Worm (Caenorhabditis elegans): ENCODE data around the gene fbxc-55.
"Not testable (repeated sequence)": the region's sequence is repeated elsewhere in the genome, so short reads cannot be mapped to it uniquely, and the experiment has no call there.

fbxc-55 gene

DNA sequence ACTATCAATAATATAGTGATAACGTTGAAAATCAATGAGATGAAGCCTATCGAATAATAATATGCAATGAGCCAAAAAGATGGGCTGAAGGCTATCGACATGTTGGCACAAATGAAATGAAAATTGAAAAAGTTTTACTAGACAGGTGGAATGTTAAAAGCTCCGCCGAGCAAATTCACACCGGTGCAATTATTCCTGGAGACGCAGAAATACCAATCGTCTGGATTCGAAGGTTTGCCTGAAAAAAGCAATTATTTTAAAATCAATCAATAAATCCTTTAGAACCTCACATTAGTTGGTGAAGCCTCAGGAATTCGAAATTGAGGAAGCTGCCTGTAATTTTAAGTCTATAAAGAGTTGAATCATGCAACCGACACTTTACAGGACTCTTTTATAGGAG lies 15.6 kb downstream of the fbxc-55 start, which contains the start of gene sri-32:
TSS of gene sri-32 (minus strand) at position 101 of the 400 bp plus-strand sequence.
- TF ChIP-seq nhr-23 (tag; optimal IDR thresholded peaks at IDR 0.05) = no peak
- TF ChIP-seq nhr-11 (tag; optimal IDR thresholded peaks at IDR 0.05) = no peak
- no peak for TF ChIP-seq egl-27 (tag; optimal IDR thresholded peaks at IDR 0.05)
- TF ChIP-seq nhr-76 (tag; optimal IDR thresholded peaks at IDR 0.05) = no peak
- TF ChIP-seq elt-1 (tag; optimal IDR thresholded peaks at IDR 0.05) = no peak
- no peak for TF ChIP-seq ztf-4 (tag; optimal IDR thresholded peaks at IDR 0.05)
- TF ChIP-seq lin-39 (tag; optimal IDR thresholded peaks at IDR 0.05) = no peak
- no peak for TF ChIP-seq egl-5 (tag; optimal IDR thresholded peaks at IDR 0.05)
- no peak for TF ChIP-seq nhr-25 (tag; optimal IDR thresholded peaks at IDR 0.05)
- TF ChIP-seq nhr-237 (tag; optimal IDR thresholded peaks at IDR 0.05) = no peak

ce11 chrII:3151615-3152014 lies 18.4 kb downstream of the fbxc-55 start, which contains the start of the genes T10D4.14 and T10D4.19:
TSS of gene T10D4.14 (minus strand) at chrII:3151715.
TSS of gene T10D4.19 (plus strand) at chrII:3151918.
- TF ChIP-seq nhr-28 (tag; optimal IDR thresholded peaks at IDR 0.05) (no peak), egl-5 (tag; optimal IDR thresholded peaks at IDR 0.05) (no peak)

- TF ChIP-seq zag-1 (tag; optimal IDR thresholded peaks at IDR 0.05) (no peak), eor-1 (tag; optimal IDR thresholded peaks at IDR 0.05) (no peak), elt-3 (tag; optimal IDR thresholded peaks at IDR 0.05) (no peak), fos-1 (tag; optimal IDR thresholded peaks at IDR 0.05) (no peak), lsy-12 (tag; optimal IDR thresholded peaks at IDR 0.05) (no peak), hmg-11 (tag; optimal IDR thresholded peaks at IDR 0.05) (no peak), daf-12 (tag; optimal IDR thresholded peaks at IDR 0.05) (no peak), tbx-2 (tag; optimal IDR thresholded peaks at IDR 0.05) (no peak), nhr-76 (tag; optimal IDR thresholded peaks at IDR 0.05) (no peak)
These were observed 20.3 kb downstream of the fbxc-55 start, which contains the start of the genes T10D4.11 and T10D4.1 for ce11 chrII:3149521-3150190. TSS of gene T10D4.11 (minus strand) at chrII:3149621. TSS of gene T10D4.1 (plus strand) at chrII:3150140.

DNA sequence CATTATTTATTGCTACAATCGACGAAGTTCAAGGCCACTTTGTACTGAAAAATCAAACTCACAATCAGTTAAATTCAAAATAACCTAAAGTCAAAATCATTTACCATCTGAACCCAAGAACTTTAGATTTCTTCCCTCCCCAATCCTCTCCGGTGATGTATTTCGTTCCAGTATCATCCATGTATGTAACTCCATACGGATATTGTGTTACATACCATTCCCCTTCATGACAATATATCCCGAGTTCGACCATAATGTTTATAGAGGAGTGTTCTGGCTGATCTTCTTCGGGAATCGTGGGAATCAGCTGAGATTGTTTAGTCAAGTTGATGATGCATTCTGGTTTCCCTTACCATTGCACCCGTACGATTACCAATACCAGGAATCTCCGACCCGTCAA lies 21.6 kb downstream of the fbxc-55 start:
- TF ChIP-seq nhr-11 (tag; optimal IDR thresholded peaks at IDR 0.05) = no peak
- no peak for TF ChIP-seq fos-1 (tag; optimal IDR thresholded peaks at IDR 0.05)
- TF ChIP-seq ceh-28 (tag; optimal IDR thresholded peaks at IDR 0.05) = no peak
- no peak for TF ChIP-seq hmg-11 (tag; optimal IDR thresholded peaks at IDR 0.05)
- TF ChIP-seq nhr-28 (tag; optimal IDR thresholded peaks at IDR 0.05) = no peak
- TF ChIP-seq pha-4 (tag; optimal IDR thresholded peaks at IDR 0.05) = no peak
- no peak for TF ChIP-seq unc-62 (GFP tag; optimal IDR thresholded peaks at IDR 0.05)
- TF ChIP-seq mml-1 (tag; optimal IDR thresholded peaks at IDR 0.05) = no peak

ce11 chrII:3145842-3146241 lies 24.1 kb downstream of the fbxc-55 start, which contains the start of gene T10D4.15:
TSS of gene T10D4.15 (plus strand) at chrII:3146142.
- TF ChIP-seq egl-5 (tag; optimal IDR thresholded peaks at IDR 0.05) (no peak), zag-1 (tag; optimal IDR thresholded peaks at IDR 0.05) (no peak), hmg-11 (tag; optimal IDR thresholded peaks at IDR 0.05) (no peak), fos-1 (tag; optimal IDR thresholded peaks at IDR 0.05) (no peak), ZK546.5 (tag; optimal IDR thresholded peaks at IDR 0.05) (no peak), nhr-23 (tag; optimal IDR thresholded peaks at IDR 0.05) (no peak), lsy-12 (tag; optimal IDR thresholded peaks at IDR 0.05) (no peak), lin-15B (tag; optimal IDR thresholded peaks at IDR 0.05) (no peak), tbx-2 (tag; optimal IDR thresholded peaks at IDR 0.05) (no peak), nhr-67 (tag; optimal IDR thresholded peaks at IDR 0.05) (no peak), lin-39 (tag; optimal IDR thresholded peaks at IDR 0.05) (no peak), elt-1 (tag; optimal IDR thresholded peaks at IDR 0.05) (no peak), jun-1 (tag; optimal IDR thresholded peaks at IDR 0.05) (no peak), ztf-4 (tag; optimal IDR thresholded peaks at IDR 0.05) (no peak), nfya-1 (tag; optimal IDR thresholded peaks at IDR 0.05; ENCODE audit: insufficient read depth) (no peak), sea-2 (GFP tag; optimal IDR thresholded peaks at IDR 0.05) (no peak), eor-1 (tag; optimal IDR thresholded peaks at IDR 0.05) (no peak)

ce11 chrII:3144552-3144951 lies 25.4 kb downstream of the fbxc-55 start, which contains the start of gene sri-43:
TSS of gene sri-43 (minus strand) at chrII:3144652.
- TF ChIP-seq hmg-11 (tag; optimal IDR thresholded peaks at IDR 0.05); fkh-2 (tag; optimal IDR thresholded peaks at IDR 0.05); fkh-10 (GFP tag; optimal IDR thresholded peaks at IDR 0.05): not testable (repeated sequence)

Measured in whole organism, L3 larva.